Worm (Caenorhabditis elegans): ENCODE data around the gene Y54G11A.7.

ce11 chrII:14276409-14276808, 20.7 kb upstream of the Y54G11A.7 start, which contains the start of gene Y54G11A.3:
- TF ChIP-seq syd-9 (tag; optimal IDR thresholded peaks at IDR 0.05) = no peak
- no peak for TF ChIP-seq ceh-9 (tag; optimal IDR thresholded peaks at IDR 0.05)
- no peak for TF ChIP-seq dmd-4 (tag; optimal IDR thresholded peaks at IDR 0.05; ENCODE audit: borderline replicate concordance)
- no peak for TF ChIP-seq tbx-2 (tag; optimal IDR thresholded peaks at IDR 0.05)
- no peak for TF ChIP-seq lim-6 (tag; optimal IDR thresholded peaks at IDR 0.05)

Data from whole organism, late embryonic.